Fruit fly (Drosophila melanogaster) whole organism, wandering third instar larva: ENCODE measurements around the gene CG33966.

Source experiments
- Abd-B ChIP-seq: fragments of >200 bp; optimal IDR thresholded peaks from 2 replicates; lab custom pipeline; 2017; ENCODE audit warnings: missing biosample characterization, missing genetic modification characterization
- Dfd ChIP-seq: fragments of >200 bp; optimal IDR thresholded peaks from 2 replicates; lab custom pipeline; 2017; ENCODE audit warnings: missing biosample characterization, missing genetic modification characterization
- Hnf4 ChIP-seq: fragments of 200-800 bp; sonication (Bioruptor generic); optimal IDR thresholded peaks from 2 replicates; lab custom pipeline; 2016; ENCODE audit warnings: missing biosample characterization, mild to moderate bottlenecking, missing genetic modification characterization
- Jra ChIP-seq: sonication (Bioruptor generic); optimal IDR thresholded peaks from 2 replicates; lab custom pipeline; 2016; ENCODE audit warnings: missing biosample characterization, missing genetic modification characterization
- Mio ChIP-seq: sonication (Bioruptor generic); optimal IDR thresholded peaks from 2 replicates; lab custom pipeline; 2016; ENCODE audit warnings: missing biosample characterization, missing genetic modification characterization
- Sp1 ChIP-seq: fragments of 200-800 bp; sonication (Bioruptor generic); optimal IDR thresholded peaks from 3 replicates; lab custom pipeline; 2019; ENCODE audit warnings: missing biosample characterization, mild to moderate bottlenecking, missing genetic modification characterization, moderate library complexity
- br ChIP-seq: fragments of 200-800 bp; sonication (Bioruptor generic); optimal IDR thresholded peaks from 2 replicates; lab custom pipeline; 2016; ENCODE audit warnings: missing biosample characterization, missing genetic modification characterization
- h ChIP-seq: fragments of 200-800 bp; sonication (Bioruptor generic); optimal IDR thresholded peaks from 3 replicates; lab custom pipeline; 2016; ENCODE audit warnings: missing biosample characterization, mild to moderate bottlenecking, missing genetic modification characterization
- lola ChIP-seq: fragments of >200 bp; optimal IDR thresholded peaks from 2 replicates; lab custom pipeline; 2017; ENCODE audit warnings: missing biosample characterization, missing genetic modification characterization
- pan ChIP-seq: fragments of >200 bp; optimal IDR thresholded peaks from 2 replicates; lab custom pipeline; 2017
- psq ChIP-seq: fragments of 200-800 bp; sonication (Bioruptor generic); optimal IDR thresholded peaks from 3 replicates; lab custom pipeline; 2017; ENCODE audit warnings: missing biosample characterization, mild to moderate bottlenecking, missing genetic modification characterization, moderate library complexity
- usp ChIP-seq: fragments of >200 bp; optimal IDR thresholded peaks from 2 replicates; lab custom pipeline; 2017; ENCODE audit warnings: missing biosample characterization, missing genetic modification characterization

- TF ChIP-seq Mio (GFP tag; lab: Kevin White, UChicago) (no peak), Jra (GFP tag; lab: Kevin White, UChicago) (no peak), Abd-B (GFP tag; lab: Kevin White, UChicago) (no peak), h (GFP tag; lab: Kevin White, UChicago) (no peak), psq (GFP tag; lab: Kevin White, UChicago) (no peak), pan (lab: Kevin White, UChicago) (no peak), lola (GFP tag; lab: Kevin White, UChicago) (no peak), br (GFP tag; lab: Kevin White, UChicago) (no peak), Dfd (GFP tag; lab: Kevin White, UChicago) (no peak), Sp1 (GFP tag; lab: Kevin White, UChicago) (no peak), Hnf4 (GFP tag; lab: Kevin White, UChicago) (no peak), usp (GFP tag; lab: Kevin White, UChicago) (no peak)
These were observed 1.5 kb downstream of the CG33966 start, which contains the start of gene galene for dm6 chr3L:1235426-1235825.
